Worm (Caenorhabditis elegans) whole organism, L3 larva: ENCODE data around the gene C25G4.17.

ENCODE experiments used
- aly-2 ChIP-seq: fragments of 150-350 bp; optimal IDR thresholded peaks from 2 replicates; lab custom pipeline; 2014; ENCODE audit warnings: missing biosample characterization, missing genetic modification characterization
- ama-1 ChIP-seq: fragments of 150-350 bp; optimal IDR thresholded peaks from 2 replicates; lab custom pipeline; 2018
- elt-2 ChIP-seq: sonication (generic microtip); optimal IDR thresholded peaks from 2 replicates; lab custom pipeline; 2016; ENCODE audit warnings: missing genetic modification reagents, mild to moderate bottlenecking, missing genetic modification characterization, missing compliant biosample characterization
- lin-39 ChIP-seq: fragments of 150-350 bp; optimal IDR thresholded peaks from 2 replicates; lab custom pipeline; 2018; ENCODE audit warnings: missing biosample characterization, missing genetic modification reagents, missing genetic modification characterization
- nhr-12 ChIP-seq: fragments of 150-350 bp; optimal IDR thresholded peaks from 2 replicates; lab custom pipeline; 2014; ENCODE audit warnings: missing biosample characterization, missing genetic modification characterization
- nhr-237 ChIP-seq: fragments of 150-350 bp; optimal IDR thresholded peaks from 2 replicates; lab custom pipeline; 2014; ENCODE audit warnings: missing biosample characterization, missing genetic modification characterization
- nhr-43 ChIP-seq: sonication (generic microtip); optimal IDR thresholded peaks from 2 replicates; lab custom pipeline; 2016; ENCODE audit warnings: mild to moderate bottlenecking, missing genetic modification characterization, missing compliant biosample characterization; ENCODE audit not compliant: poor library complexity, severe bottlenecking
- nhr-76 ChIP-seq: fragments of 150-350 bp; sonication (generic microtip); optimal IDR thresholded peaks from 5 replicates; lab custom pipeline; 2014; ENCODE audit warnings: missing biosample characterization, missing genetic modification characterization
- pha-4 ChIP-seq: fragments of 150-350 bp; optimal IDR thresholded peaks from 2 replicates; lab custom pipeline; 2014; ENCODE audit warnings: missing biosample characterization, missing genetic modification reagents, missing genetic modification characterization
- pqm-1 ChIP-seq: fragments of 150-350 bp; optimal IDR thresholded peaks from 2 replicates; lab custom pipeline; 2017; ENCODE audit warnings: missing biosample characterization, missing genetic modification characterization, inconsistent platforms
- tbx-2 ChIP-seq: sonication (generic microtip); optimal IDR thresholded peaks from 2 replicates; lab custom pipeline; 2016; ENCODE audit warnings: mild to moderate bottlenecking, missing genetic modification characterization, missing compliant biosample characterization
- ztf-11 ChIP-seq: fragments of 150-350 bp; optimal IDR thresholded peaks from 2 replicates; lab custom pipeline; 2014; ENCODE audit warnings: missing biosample characterization, missing genetic modification characterization

ce11 chrIV:12404137-12404536 is 37.7 kb upstream of the C25G4.17 start, which contains the start of gene gex-3:
- TF ChIP-seq nhr-76 (tag; lab: Kevin White, UChicago) (no peak), nhr-12 (tag; lab: Kevin White, UChicago) (no peak), nhr-237 (tag; lab: Kevin White, UChicago) (no peak), aly-2 (tag; lab: Kevin White, UChicago) (no peak), elt-2 (tag; lab: Kevin White, UChicago) (peak; percentile 48), tbx-2 (tag; lab: Kevin White, UChicago) (no peak), ama-1 (lab: Kevin White, UChicago) (peak; percentile 3), ztf-11 (tag; lab: Kevin White, UChicago) (no peak), nhr-43 (tag; lab: Kevin White, UChicago) (peak; percentile 64), pqm-1 (tag; lab: Kevin White, UChicago) (peak; percentile 63), lin-39 (tag; lab: Kevin White, UChicago) (peak; percentile 98), pha-4 (tag; lab: Kevin White, UChicago) (no peak)
